Worm (Caenorhabditis elegans): ENCODE results near the gene cest-8.

Gene cest-8

ce11 chrX:12260381-12260931 is 41.0 kb downstream of the cest-8 start, which contains the start of gene E01G6.1:
E01G6.1 (plus strand) TSS chrX:12260881.
- no peak for TF ChIP-seq zag-1 (tag; optimal IDR thresholded peaks at IDR 0.05)
- TF ChIP-seq elt-3 (tag; optimal IDR thresholded peaks at IDR 0.05) = no peak
- no peak for TF ChIP-seq blmp-1 (tag; optimal IDR thresholded peaks at IDR 0.05; ENCODE audit: insufficient read depth)
- no peak for TF ChIP-seq sma-3 (GFP tag; optimal IDR thresholded peaks at IDR 0.05)
- TF ChIP-seq nhr-237 (tag; optimal IDR thresholded peaks at IDR 0.05) = no peak
- TF ChIP-seq ztf-1 (GFP tag; conservative IDR thresholded peaks at IDR 0.05) = no peak
- no peak for TF ChIP-seq lsy-2 (tag; optimal IDR thresholded peaks at IDR 0.05)
- no peak for TF ChIP-seq ceh-16 (tag; optimal IDR thresholded peaks at IDR 0.05)
- no peak for TF ChIP-seq nhr-129 (tag; optimal IDR thresholded peaks at IDR 0.05)
- no peak for TF ChIP-seq C34F6.9 (tag; optimal IDR thresholded peaks at IDR 0.05)
- TF ChIP-seq nhr-10 (tag; optimal IDR thresholded peaks at IDR 0.05) = no peak
- TF ChIP-seq lin-13 (GFP tag; optimal IDR thresholded peaks at IDR 0.05) = no peak
- no peak for TF ChIP-seq nhr-6 (tag; optimal IDR thresholded peaks at IDR 0.05)
- no peak for TF ChIP-seq unc-39 (tag; optimal IDR thresholded peaks at IDR 0.05)
- TF ChIP-seq ceh-82 (tag; optimal IDR thresholded peaks at IDR 0.05) = no peak
- no peak for TF ChIP-seq Y55F3AM.14 (GFP tag; optimal IDR thresholded peaks at IDR 0.05)
- no peak for TF ChIP-seq ZK546.5 (tag; optimal IDR thresholded peaks at IDR 0.05)

DNA sequence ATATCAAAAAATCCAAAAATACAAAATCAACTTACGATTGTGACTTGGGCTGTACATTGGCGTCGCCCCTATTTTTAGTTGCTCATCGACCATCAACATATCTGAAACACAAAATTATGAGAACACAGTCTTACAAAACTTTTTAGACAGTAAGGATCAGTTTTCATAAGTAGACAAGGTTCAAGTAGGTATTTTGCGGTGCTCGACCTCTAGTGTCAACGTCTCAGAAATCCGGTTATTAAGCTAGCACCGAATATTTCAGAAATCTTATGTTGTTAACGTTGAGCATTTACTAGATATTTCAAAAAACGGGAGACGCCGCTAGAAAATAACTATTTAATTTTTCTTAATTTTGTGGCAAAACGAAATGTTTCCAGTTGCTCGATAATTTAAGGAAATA is 51.4 kb downstream of the cest-8 start, which contains the start of gene otpl-8:
Gene otpl-8, minus strand, starts transcription at position 101 of the 400 bp plus-strand sequence.
- TF ChIP-seq ZK546.5 (tag; optimal IDR thresholded peaks at IDR 0.05) (no peak), ztf-11 (tag; optimal IDR thresholded peaks at IDR 0.05) (no peak), lin-11 (tag; optimal IDR thresholded peaks at IDR 0.05) (no peak), elt-1 (tag; optimal IDR thresholded peaks at IDR 0.05) (no peak), ceh-16 (tag; optimal IDR thresholded peaks at IDR 0.05) (no peak), zag-1 (tag; optimal IDR thresholded peaks at IDR 0.05) (no peak), C34F6.9 (tag; optimal IDR thresholded peaks at IDR 0.05) (no peak), lin-39 (tag; optimal IDR thresholded peaks at IDR 0.05) (no peak), nhr-12 (tag; optimal IDR thresholded peaks at IDR 0.05) (no peak), unc-62 (GFP tag; optimal IDR thresholded peaks at IDR 0.05) (no peak), nhr-129 (tag; optimal IDR thresholded peaks at IDR 0.05) (no peak), nhr-21 (tag; optimal IDR thresholded peaks at IDR 0.05) (no peak), mdl-1 (tag; optimal IDR thresholded peaks at IDR 0.05) (no peak), ceh-82 (tag; optimal IDR thresholded peaks at IDR 0.05) (no peak), nhr-10 (tag; optimal IDR thresholded peaks at IDR 0.05) (no peak), nhr-23 (tag; optimal IDR thresholded peaks at IDR 0.05) (no peak), unc-55 (GFP tag; optimal IDR thresholded peaks at IDR 0.05) (no peak), Y55F3AM.14 (GFP tag; optimal IDR thresholded peaks at IDR 0.05) (no peak)

Measured in whole organism, L2 larva.